ENCODE assay signal across 2 fruit fly cellular contexts in genomic region chr3R:20509377-20509776, dm6.
TF ChIP-seq lines count a peak whose summit lies in the region.

No protein-coding gene starts in this region.

- no peak for TF ChIP-seq CTCF in whole organism, embryonic (GFP tag; optimal IDR thresholded peaks at IDR 0.05; lab: Kevin White, UChicago)

TF ChIP-seq in whole organism, embryonic, 481 proteins besides CTCF, POLR2A, EP300 and RAD21:
- TF ChIP-seq Pdp1 (GFP tag; optimal IDR thresholded peaks at IDR 0.05; lab: Kevin White, UChicago) (peak in 1 of 2 experiments; percentile 36), CG13624 (GFP tag; optimal IDR thresholded peaks at IDR 0.05; lab: Kevin White, UChicago) (no peak), Blimp-1 (GFP tag; optimal IDR thresholded peaks at IDR 0.05; lab: Kevin White, UChicago) (peak; percentile 79), Six4 (GFP tag; optimal IDR thresholded peaks at IDR 0.05; lab: Kevin White, UChicago) (no peak), kah (GFP tag; optimal IDR thresholded peaks at IDR 0.05; lab: Kevin White, UChicago) (no peak), dati (GFP tag; IDR thresholded peaks at IDR 0.05; lab: Robert Waterston, UW) (no peak), Dip3 (GFP tag; optimal IDR thresholded peaks at IDR 0.05; lab: Kevin White, UChicago) (no peak)

TF ChIP-seq in whole organism, prepupa, 60 proteins besides CTCF, POLR2A, EP300 and RAD21:
- TF ChIP-seq Eip93F (GFP tag; optimal IDR thresholded peaks at IDR 0.05; lab: Kevin White, UChicago), result no peak
- no peak for TF ChIP-seq Sox15 (GFP tag; optimal IDR thresholded peaks at IDR 0.05; lab: Kevin White, UChicago)
- peak; percentile 74 for TF ChIP-seq dsx (GFP tag; optimal IDR thresholded peaks at IDR 0.05; lab: Kevin White, UChicago; ENCODE audit: poor library complexity, severe bottlenecking)
- TF ChIP-seq Blimp-1 (GFP tag; optimal IDR thresholded peaks at IDR 0.05; lab: Kevin White, UChicago), result peak; percentile 16
- TF ChIP-seq Eip78C (GFP tag; lab: Kevin White, UChicago), result peak; percentile 31
TF ChIP-seq in whole organism, prepupa: peak in this region for 3.

Comparison
In these comparisons a context has a peak if more than half of its experiments do, and no peak if none do; other contexts are left out.
1. Of the 7 proteins assayed by ChIP-seq in both whole organism, embryonic and whole organism, prepupa: peak only in whole organism, embryonic: none; only in whole organism, prepupa: none; in both: Blimp-1; in neither: 6.